Fruit fly (Drosophila melanogaster) whole organism, embryonic: ENCODE results near the gene Kdm3.

Experiments used
- Asciz ChIP-seq: fragments of 200-800 bp; sonication (Bioruptor generic); optimal IDR thresholded peaks from 2 replicates; lab custom pipeline; 2017; ENCODE audit warnings: missing biosample characterization, mild to moderate bottlenecking, missing genetic modification characterization, missing genetic modification reagents
- B-H2 ChIP-seq: fragments of 200-800 bp; sonication (Bioruptor generic); optimal IDR thresholded peaks from 2 replicates; lab custom pipeline; 2018; ENCODE audit warnings: missing biosample characterization, mild to moderate bottlenecking, missing genetic modification characterization
- Bgb ChIP-seq: fragments of 200-800 bp; sonication (Bioruptor generic); IDR thresholded peaks from 2 replicates; pipeline ENCODE4 v1.3.6; 2022; ENCODE audit warnings: missing biosample characterization, missing genetic modification characterization; ENCODE audit not compliant: partially characterized antibody
- CG10209 ChIP-seq: fragments of 200-800 bp; sonication (Bioruptor generic); optimal IDR thresholded peaks from 3 replicates; lab custom pipeline; 2017; ENCODE audit warnings: missing biosample characterization, mild to moderate bottlenecking, missing genetic modification characterization, missing genetic modification reagents
- CG10979 ChIP-seq: fragments of 200-800 bp; sonication (Bioruptor generic); optimal IDR thresholded peaks from 2 replicates; lab custom pipeline; 2018; ENCODE audit warnings: missing biosample characterization, mild to moderate bottlenecking, missing genetic modification characterization, moderate library complexity
- CG1233 ChIP-seq: fragments of 200-800 bp; sonication (Bioruptor generic); optimal IDR thresholded peaks from 4 replicates; lab custom pipeline; 2018; ENCODE audit warnings: missing biosample characterization, mild to moderate bottlenecking, missing genetic modification characterization
- CG12769 ChIP-seq: fragments of 200-800 bp; sonication (Bioruptor generic); optimal IDR thresholded peaks from 2 replicates; lab custom pipeline; 2019; ENCODE audit warnings: missing biosample characterization, mild to moderate bottlenecking, missing genetic modification characterization, moderate library complexity
- CG15696 ChIP-seq: fragments of 200-800 bp; sonication (Bioruptor generic); optimal IDR thresholded peaks from 2 replicates; lab custom pipeline; 2019; ENCODE audit warnings: missing biosample characterization, mild to moderate bottlenecking, missing genetic modification characterization, moderate library complexity
- CG17568 ChIP-seq: fragments of 200-800 bp; sonication (Bioruptor generic); optimal IDR thresholded peaks from 2 replicates; lab custom pipeline; 2018; ENCODE audit warnings: missing biosample characterization, mild to moderate bottlenecking, missing genetic modification characterization, moderate library complexity
- CG1832 ChIP-seq: fragments of 200-800 bp; sonication (Bioruptor generic); optimal IDR thresholded peaks from 2 replicates; lab custom pipeline; 2017; ENCODE audit warnings: missing biosample characterization, mild to moderate bottlenecking, missing genetic modification characterization, inconsistent platforms
- CG18619 ChIP-seq: fragments of 200-800 bp; sonication (Bioruptor generic); optimal IDR thresholded peaks from 3 replicates; lab custom pipeline; 2017; ENCODE audit warnings: missing biosample characterization, mild to moderate bottlenecking, missing genetic modification characterization
- CG2678 ChIP-seq: fragments of 200-800 bp; sonication (Bioruptor generic); optimal IDR thresholded peaks from 3 replicates; lab custom pipeline; 2019; ENCODE audit warnings: missing biosample characterization, mild to moderate bottlenecking, missing genetic modification characterization, moderate library complexity
- CG31224 ChIP-seq: fragments of 200-800 bp; sonication (Bioruptor generic); IDR thresholded peaks from 2 replicates; pipeline ENCODE4 v1.3.6; 2022; ENCODE audit warnings: missing biosample characterization, missing genetic modification characterization
- CG31365 ChIP-seq: fragments of 200-800 bp; sonication (Bioruptor generic); optimal IDR thresholded peaks from 2 replicates; lab custom pipeline; 2018; ENCODE audit warnings: missing biosample characterization, mild to moderate bottlenecking, missing genetic modification characterization
- CG3847 ChIP-seq: fragments of 200-800 bp; sonication (Bioruptor generic); IDR thresholded peaks from 2 replicates; pipeline ENCODE4 v1.3.6; 2022; ENCODE audit warnings: missing biosample characterization, missing genetic modification characterization
- CG4854 ChIP-seq: fragments of 200-800 bp; sonication (Bioruptor generic); optimal IDR thresholded peaks from 2 replicates; lab custom pipeline; 2016; ENCODE audit warnings: missing biosample characterization, missing genetic modification characterization, inconsistent platforms
- CG5953 ChIP-seq: fragments of 200-800 bp; sonication (Bioruptor generic); IDR thresholded peaks from 2 replicates; pipeline ENCODE4 v1.3.6; 2022; ENCODE audit warnings: missing biosample characterization, missing genetic modification characterization
- CG7839 ChIP-seq: fragments of 200-800 bp; sonication (Bioruptor generic); optimal IDR thresholded peaks from 3 replicates; lab custom pipeline; 2018; ENCODE audit warnings: missing biosample characterization, mild to moderate bottlenecking, missing genetic modification characterization, moderate library complexity
- Dek ChIP-seq: fragments of 200-800 bp; sonication (Bioruptor generic); optimal IDR thresholded peaks from 3 replicates; lab custom pipeline; 2019; ENCODE audit warnings: missing biosample characterization, mild to moderate bottlenecking, missing genetic modification characterization, moderate library complexity
- GATAe ChIP-seq: fragments of 200-800 bp; sonication (Bioruptor generic); conservative IDR thresholded peaks from 2 replicates; pipeline ENCODE4 v1.3.6; 2022; ENCODE audit warnings: missing biosample characterization, missing genetic modification characterization
- Gsc ChIP-seq: fragments of 200-800 bp; sonication (Bioruptor generic); IDR thresholded peaks from 2 replicates; pipeline ENCODE4 v1.3.6; 2022; ENCODE audit warnings: missing biosample characterization, missing genetic modification characterization
- HLHmδ ChIP-seq: fragments of 200-800 bp; sonication (Bioruptor generic); optimal IDR thresholded peaks from 2 replicates; lab custom pipeline; 2018; ENCODE audit warnings: missing biosample characterization, mild to moderate bottlenecking, missing genetic modification characterization, moderate library complexity
- Hmr ChIP-seq: fragments of 200-800 bp; sonication (Bioruptor generic); optimal IDR thresholded peaks from 3 replicates; lab custom pipeline; 2017; ENCODE audit warnings: mild to moderate bottlenecking, missing biosample characterization, missing genetic modification reagents, missing genetic modification characterization
- Hsf ChIP-seq: fragments of 200-800 bp; sonication (Bioruptor generic); optimal IDR thresholded peaks from 3 replicates; lab custom pipeline; 2016; ENCODE audit warnings: missing biosample characterization, missing genetic modification characterization
- MBD-R2 ChIP-seq: fragments of 200-800 bp; sonication (Bioruptor generic); IDR thresholded peaks from 2 replicates; pipeline ENCODE4 v1.3.6; 2022; ENCODE audit warnings: missing biosample characterization, missing genetic modification characterization
- Med ChIP-seq: fragments of 200-800 bp; sonication (Bioruptor generic); peaks from one replicate; lab custom pipeline; 2016; ENCODE audit warnings: missing biosample characterization, missing genetic modification characterization, mild to moderate bottlenecking, inconsistent platforms, moderate library complexity
- Myb ChIP-seq: fragments of 200-800 bp; sonication (Bioruptor generic); optimal IDR thresholded peaks from 2 replicates; lab custom pipeline; 2016; ENCODE audit warnings: missing biosample characterization, missing genetic modification characterization
- Rx ChIP-seq: fragments of 200-800 bp; sonication (Bioruptor generic); IDR thresholded peaks from 2 replicates; pipeline ENCODE4 v1.3.6; 2022; ENCODE audit warnings: missing biosample characterization, missing genetic modification characterization
- Stat92E ChIP-seq, 3 experiments: fragments of >200 bp in 2 of 3; fragments of 200-800 bp in 1 of 3; sonication (Bioruptor generic) in 1 of 3; optimal IDR thresholded peaks; 2 replicates each; lab custom pipeline; 2017 to 2019; ENCODE audit warnings: missing biosample characterization in 3 of 3, missing genetic modification characterization in 3 of 3, mild to moderate bottlenecking in 1 of 3, moderate library complexity in 1 of 3
- Tbp ChIP-seq: fragments of >200 bp; optimal IDR thresholded peaks from 2 replicates; lab custom pipeline; 2018; ENCODE audit warnings: missing biosample characterization, missing genetic modification characterization
- YL-1 ChIP-seq: fragments of 200-800 bp; sonication (Bioruptor generic); optimal IDR thresholded peaks from 3 replicates; lab custom pipeline; 2017; ENCODE audit warnings: missing biosample characterization, mild to moderate bottlenecking, missing genetic modification characterization
- bab2 ChIP-seq: fragments of 200-800 bp; sonication (Bioruptor generic); optimal IDR thresholded peaks from 2 replicates; lab custom pipeline; 2016; ENCODE audit warnings: missing biosample characterization, missing genetic modification characterization
- bcd ChIP-seq: fragments of 200-800 bp; sonication (Bioruptor generic); optimal IDR thresholded peaks from 2 replicates; lab custom pipeline; 2017; ENCODE audit warnings: missing biosample characterization, mild to moderate bottlenecking, missing genetic modification characterization
- ci ChIP-seq: fragments of 200-800 bp; sonication (Bioruptor generic); IDR thresholded peaks from 3 replicates; pipeline ENCODE4 v1.3.6; 2022; ENCODE audit warnings: missing biosample characterization, missing genetic modification characterization
- cwo ChIP-seq: fragments of 200-800 bp; sonication (Bioruptor generic); optimal IDR thresholded peaks from 3 replicates; lab custom pipeline; 2017; ENCODE audit warnings: missing biosample characterization, missing genetic modification characterization, mild to moderate bottlenecking, moderate library complexity, missing genetic modification reagents
- da ChIP-seq: fragments of 200-800 bp; sonication (Bioruptor generic); optimal IDR thresholded peaks from 2 replicates; lab custom pipeline; 2016; ENCODE audit warnings: missing biosample characterization, missing genetic modification characterization
- dati ChIP-seq: fragments of 200-800 bp; sonication (Bioruptor generic); IDR thresholded peaks from 2 replicates; pipeline ENCODE4 v1.3.6; 2022; ENCODE audit warnings: missing biosample characterization, missing genetic modification characterization
- dimm ChIP-seq: fragments of 200-800 bp; sonication (Bioruptor generic); IDR thresholded peaks from 2 replicates; pipeline ENCODE4 v1.3.6; 2022; ENCODE audit warnings: missing biosample characterization, missing genetic modification characterization
- dpn ChIP-seq, 2 experiments: fragments of 200-800 bp; sonication (Bioruptor generic); optimal IDR thresholded peaks; 3 replicates each; lab custom pipeline; 2016; ENCODE audit warnings: missing biosample characterization in 2 of 2, missing genetic modification characterization in 2 of 2
- exex ChIP-seq: fragments of 200-800 bp; sonication (Bioruptor generic); optimal IDR thresholded peaks from 4 replicates; lab custom pipeline; 2018; ENCODE audit warnings: missing biosample characterization, mild to moderate bottlenecking, missing genetic modification characterization, moderate library complexity
- hth ChIP-seq: fragments of >200 bp; optimal IDR thresholded peaks from 2 replicates; lab custom pipeline; 2017; ENCODE audit warnings: inconsistent platforms
- lmd ChIP-seq: fragments of 200-800 bp; sonication (Bioruptor generic); IDR thresholded peaks from 2 replicates; pipeline ENCODE4 v1.3.6; 2022; ENCODE audit warnings: missing biosample characterization, missing genetic modification characterization
- luna ChIP-seq: fragments of 200-800 bp; sonication (Bioruptor generic); optimal IDR thresholded peaks from 2 replicates; lab custom pipeline; 2016; ENCODE audit warnings: missing biosample characterization, missing genetic modification characterization
- ranshi ChIP-seq: fragments of 200-800 bp; sonication (Bioruptor generic); IDR thresholded peaks from 2 replicates; pipeline ENCODE4 v1.3.6; 2022; ENCODE audit warnings: missing biosample characterization, missing genetic modification characterization
- ro ChIP-seq: fragments of 200-800 bp; sonication (Bioruptor generic); IDR thresholded peaks from 2 replicates; pipeline ENCODE4 v1.3.6; 2022; ENCODE audit warnings: missing biosample characterization, missing genetic modification characterization
- shn ChIP-seq: fragments of 200-800 bp; sonication (Bioruptor generic); optimal IDR thresholded peaks from 3 replicates; lab custom pipeline; 2016; ENCODE audit warnings: missing biosample characterization, missing genetic modification characterization
- wdn ChIP-seq: fragments of 200-800 bp; sonication (Bioruptor generic); IDR thresholded peaks from 2 replicates; pipeline ENCODE4 v1.3.6; 2022; ENCODE audit warnings: missing biosample characterization, missing genetic modification characterization
- wor ChIP-seq: fragments of 200-800 bp; sonication (Bioruptor generic); IDR thresholded peaks from 2 replicates; pipeline ENCODE4 v1.3.6; 2022; ENCODE audit warnings: missing biosample characterization, missing genetic modification characterization
- zen2 ChIP-seq: fragments of 200-800 bp; sonication (Bioruptor generic); IDR thresholded peaks from 3 replicates; pipeline ENCODE4 v1.3.6; 2022; ENCODE audit warnings: missing biosample characterization, missing genetic modification characterization; ENCODE audit not compliant: partially characterized antibody

The Kdm3 gene

dm6 chr3R:9501489-9502415, 14.1 kb upstream of the Kdm3 start (continued):
- no peak for TF ChIP-seq B-H2 (GFP tag; lab: Kevin White, UChicago)
- no peak for TF ChIP-seq wor (GFP tag; lab: Robert Waterston, UW)
- no peak for TF ChIP-seq Gsc (GFP tag; lab: Robert Waterston, UW)
- TF ChIP-seq CG7839 (tag; lab: Kevin White, UChicago), result no peak
- TF ChIP-seq Tbp (GFP tag; lab: Kevin White, UChicago), result no peak
- TF ChIP-seq shn (GFP tag; lab: Kevin White, UChicago), result no peak
- TF ChIP-seq CG17568 (GFP tag; lab: Kevin White, UChicago), result no peak
- TF ChIP-seq CG4854, result no peak
- TF ChIP-seq Bgb (GFP tag; lab: Robert Waterston, UW), result no peak
- TF ChIP-seq MBD-R2, result no peak
- peak; percentile 26; the same call in 1 of the 2 replicates for TF ChIP-seq CG31224
- TF ChIP-seq luna (GFP tag; lab: Kevin White, UChicago), result no peak
- no peak for TF ChIP-seq ranshi (GFP tag; lab: Robert Waterston, UW)
- TF ChIP-seq HLHmδ, result peak; percentile 0
- no peak for TF ChIP-seq CG18619 (GFP tag; lab: Kevin White, UChicago)
- no peak for TF ChIP-seq CG15696 (tag; lab: Kevin White, UChicago)
- no peak for TF ChIP-seq CG2678
- no peak for TF ChIP-seq cwo (GFP tag; lab: Kevin White, UChicago)
- TF ChIP-seq Asciz, result no peak
- TF ChIP-seq zen2 (GFP tag; lab: Robert Waterston, UW), result no peak
- TF ChIP-seq GATAe, result peak; percentile 66; the same call in 1 of the 2 replicates
- peak in 1 of 3 experiments; percentile 23 for TF ChIP-seq Stat92E (GFP tag; optimal IDR thresholded peaks at IDR 0.05; lab: Kevin White, UChicago)
- TF ChIP-seq lmd (GFP tag; lab: Robert Waterston, UW), result no peak
- no peak for TF ChIP-seq CG1832
- no peak for TF ChIP-seq hth (lab: Kevin White, UChicago)
- no peak for TF ChIP-seq CG10209 (GFP tag; lab: Kevin White, UChicago)
- no peak for TF ChIP-seq bab2 (GFP tag; lab: Kevin White, UChicago)
- no peak for TF ChIP-seq dati
- peak; percentile 63 for TF ChIP-seq exex (tag; lab: Kevin White, UChicago)
- TF ChIP-seq ci, result 0 out of 3 replicates have a peak, but pooled peaks have one; percentile 22
- no peak for TF ChIP-seq wdn (GFP tag; lab: Robert Waterston, UW)
- peak; percentile 54 for TF ChIP-seq Med
- TF ChIP-seq Hmr, result no peak
- no peak for TF ChIP-seq CG10979
- TF ChIP-seq da, result no peak
- TF ChIP-seq CG12769 (tag; lab: Kevin White, UChicago), result peak; percentile 75
- TF ChIP-seq YL-1 (GFP tag; lab: Kevin White, UChicago), result no peak
- no peak for TF ChIP-seq Dek (tag; lab: Kevin White, UChicago)
- TF ChIP-seq CG3847 (GFP tag; lab: Robert Waterston, UW), result no peak
- TF ChIP-seq ro (GFP tag; lab: Robert Waterston, UW), result no peak
- no peak for TF ChIP-seq CG5953 (GFP tag; lab: Robert Waterston, UW)
- no peak for TF ChIP-seq bcd (GFP tag; lab: Kevin White, UChicago)
- no peak for TF ChIP-seq dpn (GFP tag; optimal IDR thresholded peaks at IDR 0.05; lab: Kevin White, UChicago)
- TF ChIP-seq Myb (GFP tag; lab: Kevin White, UChicago), result no peak
- TF ChIP-seq dimm (GFP tag; lab: Robert Waterston, UW), result no peak
- no peak for TF ChIP-seq CG1233
- TF ChIP-seq CG31365 (tag; lab: Kevin White, UChicago), result no peak
- TF ChIP-seq Hsf, result no peak
- TF ChIP-seq Rx, result no peak
